In the genomic region with DNA sequence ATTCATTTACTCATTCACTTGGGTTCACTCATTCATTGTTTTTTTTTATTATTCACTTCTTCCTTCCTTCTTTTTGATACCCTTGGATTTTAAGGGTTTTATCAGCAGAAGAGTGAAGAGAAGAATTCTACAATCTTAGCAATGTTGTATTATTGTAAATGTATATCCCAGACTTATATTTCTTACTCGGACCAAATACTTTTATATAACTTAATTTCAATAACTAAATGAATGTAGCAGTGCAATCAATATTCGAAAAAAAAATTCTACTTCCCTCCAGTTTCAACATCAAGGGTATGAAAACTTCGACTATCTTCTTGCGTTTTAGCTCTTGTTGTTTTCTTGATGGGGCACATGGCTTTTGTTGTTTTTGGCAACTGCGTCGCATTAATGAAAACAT, we compare ENCODE assay signal across 2 fruit fly cellular contexts.
TF ChIP-seq lines count a peak whose summit lies in the region.

No protein-coding gene starts in this region.

TF ChIP-seq in whole organism, embryonic, 481 proteins besides CTCF, POLR2A, EP300 and RAD21 (continued from another document and continues in another):
- no peak for TF ChIP-seq CG4617 (GFP tag; optimal IDR thresholded peaks at IDR 0.05; lab: Kevin White, UChicago; ENCODE audit: borderline replicate concordance)
- TF ChIP-seq Opbp (GFP tag; IDR thresholded peaks at IDR 0.05; lab: Robert Waterston, UW; ENCODE audit: partially characterized antibody), result no peak
- no peak for TF ChIP-seq CG4424 (GFP tag; optimal IDR thresholded peaks at IDR 0.05; lab: Kevin White, UChicago)
- no peak for TF ChIP-seq gcm2 (GFP tag; optimal IDR thresholded peaks at IDR 0.05; lab: Kevin White, UChicago)
- TF ChIP-seq E2f1 (GFP tag; IDR thresholded peaks at IDR 0.05; lab: Robert Waterston, UW), result no peak
- TF ChIP-seq ken (GFP tag; IDR thresholded peaks at IDR 0.05; lab: Robert Waterston, UW), result no peak
- no peak for TF ChIP-seq C15 (GFP tag; IDR thresholded peaks at IDR 0.05; lab: Robert Waterston, UW)
- no peak for TF ChIP-seq Sox100B (GFP tag; optimal IDR thresholded peaks at IDR 0.05; lab: Kevin White, UChicago)
- TF ChIP-seq CG15514 (GFP tag; optimal IDR thresholded peaks at IDR 0.05; lab: Kevin White, UChicago), result no peak
- no peak for TF ChIP-seq fd64A (GFP tag; optimal IDR thresholded peaks at IDR 0.05; lab: Kevin White, UChicago)
- no peak for TF ChIP-seq Mrtf (GFP tag; IDR thresholded peaks at IDR 0.05; lab: Robert Waterston, UW)
- TF ChIP-seq CG12071 (GFP tag; optimal IDR thresholded peaks at IDR 0.05; lab: Kevin White, UChicago), result no peak
- no peak for TF ChIP-seq CG14710 (tag; optimal IDR thresholded peaks at IDR 0.05; lab: Kevin White, UChicago)
- no peak for TF ChIP-seq Lim3 (GFP tag; IDR thresholded peaks at IDR 0.05; lab: Robert Waterston, UW)
- no peak for TF ChIP-seq jing (GFP tag; optimal IDR thresholded peaks at IDR 0.05; lab: Kevin White, UChicago)
- TF ChIP-seq sna (GFP tag; IDR thresholded peaks at IDR 0.05; lab: Robert Waterston, UW; ENCODE audit: partially characterized antibody), result no peak
- TF ChIP-seq BtbVII (GFP tag; optimal IDR thresholded peaks at IDR 0.05; lab: Kevin White, UChicago), result no peak
- no peak for TF ChIP-seq zen (tag; optimal IDR thresholded peaks at IDR 0.05; lab: Kevin White, UChicago)
- 0 out of 2 replicates have a peak, but pooled peaks have one; percentile 16 for TF ChIP-seq CG31441 (GFP tag; IDR thresholded peaks at IDR 0.05; lab: Robert Waterston, UW)
- TF ChIP-seq Hand (GFP tag; optimal IDR thresholded peaks at IDR 0.05; lab: Kevin White, UChicago), result no peak
- peak; percentile 37 for TF ChIP-seq CG17568 (GFP tag; optimal IDR thresholded peaks at IDR 0.05; lab: Kevin White, UChicago)
- TF ChIP-seq Ada2b (GFP tag; IDR thresholded peaks at IDR 0.05; lab: Robert Waterston, UW), result no peak
- no peak for TF ChIP-seq CG3407 (GFP tag; optimal IDR thresholded peaks at IDR 0.05; lab: Kevin White, UChicago)
- TF ChIP-seq her (GFP tag; optimal IDR thresholded peaks at IDR 0.05; lab: Kevin White, UChicago), result no peak
- TF ChIP-seq NC2α (GFP tag; optimal IDR thresholded peaks at IDR 0.05; lab: Kevin White, UChicago), result no peak
- peak; percentile 43 for TF ChIP-seq Oli (tag; optimal IDR thresholded peaks at IDR 0.05; lab: Kevin White, UChicago)
- TF ChIP-seq Abd-B (GFP tag; optimal IDR thresholded peaks at IDR 0.05; lab: Kevin White, UChicago), result peak; percentile 36
- TF ChIP-seq tin (GFP tag; optimal IDR thresholded peaks at IDR 0.05; lab: Kevin White, UChicago), result no peak
- no peak for TF ChIP-seq CG10565 (GFP tag; optimal IDR thresholded peaks at IDR 0.05; lab: Kevin White, UChicago)
- TF ChIP-seq lov (optimal IDR thresholded peaks at IDR 0.05; lab: Kevin White, UChicago), result no peak
- no peak for TF ChIP-seq lov (GFP tag; IDR thresholded peaks at IDR 0.05; lab: Robert Waterston, UW)
- peak; percentile 82 for TF ChIP-seq sens (GFP tag; lab: Kevin White, UChicago)
- TF ChIP-seq cad (GFP tag; optimal IDR thresholded peaks at IDR 0.05; lab: Kevin White, UChicago), result no peak
- TF ChIP-seq zf30C (GFP tag; optimal IDR thresholded peaks at IDR 0.05; lab: Kevin White, UChicago), result no peak
- TF ChIP-seq sd (tag; optimal IDR thresholded peaks at IDR 0.05; lab: Kevin White, UChicago), result no peak
- TF ChIP-seq cg (GFP tag; optimal IDR thresholded peaks at IDR 0.05; lab: Kevin White, UChicago), result peak; percentile 1
- TF ChIP-seq ato (GFP tag; IDR thresholded peaks at IDR 0.05; lab: Robert Waterston, UW; ENCODE audit: partially characterized antibody), result no peak
- TF ChIP-seq Fer3 (tag; optimal IDR thresholded peaks at IDR 0.05; lab: Kevin White, UChicago), result no peak
- TF ChIP-seq Hr51 (GFP tag; optimal IDR thresholded peaks at IDR 0.05; lab: Kevin White, UChicago), result peak in 1 of 2 experiments; percentile 47
- TF ChIP-seq ranshi (GFP tag; IDR thresholded peaks at IDR 0.05; lab: Robert Waterston, UW), result no peak
- TF ChIP-seq br (optimal IDR thresholded peaks at IDR 0.05; lab: Kevin White, UChicago), result no peak
- peak; percentile 32 for TF ChIP-seq unpg (GFP tag; optimal IDR thresholded peaks at IDR 0.05; lab: Kevin White, UChicago)
- peak; percentile 8 for TF ChIP-seq Dek (tag; optimal IDR thresholded peaks at IDR 0.05; lab: Kevin White, UChicago)
- no peak for TF ChIP-seq crp (GFP tag; optimal IDR thresholded peaks at IDR 0.05; lab: Kevin White, UChicago)
- peak; percentile 34 for TF ChIP-seq CG10267 (tag; optimal IDR thresholded peaks at IDR 0.05; lab: Kevin White, UChicago)
- TF ChIP-seq CG13123 (GFP tag; optimal IDR thresholded peaks at IDR 0.05; lab: Kevin White, UChicago), result no peak
- peak; percentile 42 for TF ChIP-seq CG11504 (tag; optimal IDR thresholded peaks at IDR 0.05; lab: Kevin White, UChicago)
- 0 out of 2 replicates have a peak, but pooled peaks have one; percentile 11 for TF ChIP-seq vvl (GFP tag; IDR thresholded peaks at IDR 0.05; lab: Robert Waterston, UW)
- no peak for TF ChIP-seq Aef1 (GFP tag; IDR thresholded peaks at IDR 0.05; lab: Robert Waterston, UW)
- TF ChIP-seq CG15696 (tag; optimal IDR thresholded peaks at IDR 0.05; lab: Kevin White, UChicago), result no peak
- no peak for TF ChIP-seq bab2 (GFP tag; optimal IDR thresholded peaks at IDR 0.05; lab: Kevin White, UChicago)
- TF ChIP-seq Gsc (GFP tag; IDR thresholded peaks at IDR 0.05; lab: Robert Waterston, UW), result no peak
- peak; percentile 25 for TF ChIP-seq CG9437 (GFP tag; optimal IDR thresholded peaks at IDR 0.05; lab: Kevin White, UChicago)
- TF ChIP-seq nerfin-1 (tag; optimal IDR thresholded peaks at IDR 0.05; lab: Kevin White, UChicago), result no peak
- TF ChIP-seq corto (GFP tag; optimal IDR thresholded peaks at IDR 0.05; lab: Kevin White, UChicago), result no peak
- no peak for TF ChIP-seq insv (GFP tag; optimal IDR thresholded peaks at IDR 0.05; lab: Kevin White, UChicago)
- no peak for TF ChIP-seq Myb (GFP tag; optimal IDR thresholded peaks at IDR 0.05; lab: Kevin White, UChicago)
- TF ChIP-seq cato (GFP tag; optimal IDR thresholded peaks at IDR 0.05; lab: Kevin White, UChicago; ENCODE audit: borderline replicate concordance), result no peak
- TF ChIP-seq ssp (GFP tag; IDR thresholded peaks at IDR 0.05; lab: Robert Waterston, UW), result no peak
- no peak for TF ChIP-seq pnt (GFP tag; optimal IDR thresholded peaks at IDR 0.05; lab: Kevin White, UChicago)
- TF ChIP-seq CG14441 (GFP tag; IDR thresholded peaks at IDR 0.05; lab: Robert Waterston, UW), result no peak
- TF ChIP-seq CG7556 (GFP tag; optimal IDR thresholded peaks at IDR 0.05; lab: Kevin White, UChicago), result peak; percentile 54
- TF ChIP-seq Usf (GFP tag; optimal IDR thresholded peaks at IDR 0.05; lab: Kevin White, UChicago), result no peak
- 0 out of 2 replicates have a peak, but pooled peaks have one; percentile 40 for TF ChIP-seq Rfx (GFP tag; IDR thresholded peaks at IDR 0.05; lab: Robert Waterston, UW)
- TF ChIP-seq CG16815 (GFP tag; optimal IDR thresholded peaks at IDR 0.05; lab: Kevin White, UChicago), result no peak
- no peak for TF ChIP-seq dan (GFP tag; IDR thresholded peaks at IDR 0.05; lab: Robert Waterston, UW)

TF ChIP-seq in whole organism, prepupa, 60 proteins besides CTCF, POLR2A, EP300 and RAD21 (continued from another document):
- no peak for TF ChIP-seq Hr38 (GFP tag; optimal IDR thresholded peaks at IDR 0.05; lab: Kevin White, UChicago)
- peak; percentile 73 for TF ChIP-seq pdm3 (GFP tag; optimal IDR thresholded peaks at IDR 0.05; lab: Kevin White, UChicago)
- peak; percentile 25 for TF ChIP-seq Eip93F (GFP tag; optimal IDR thresholded peaks at IDR 0.05; lab: Kevin White, UChicago)
- TF ChIP-seq achi (GFP tag; optimal IDR thresholded peaks at IDR 0.05; lab: Kevin White, UChicago), result peak; percentile 50
- TF ChIP-seq CG32006 (GFP tag; optimal IDR thresholded peaks at IDR 0.05; lab: Kevin White, UChicago), result peak; percentile 8
- 0 out of 2 replicates have a peak, but pooled peaks have one; percentile 9 for TF ChIP-seq CG15336 (GFP tag; IDR thresholded peaks at IDR 0.05; lab: Robert Waterston, UW)
- TF ChIP-seq spab (GFP tag; optimal IDR thresholded peaks at IDR 0.05; lab: Kevin White, UChicago), result no peak
- TF ChIP-seq esn (GFP tag; optimal IDR thresholded peaks at IDR 0.05; lab: Kevin White, UChicago), result peak; percentile 82
- no peak for TF ChIP-seq CG8119 (GFP tag; IDR thresholded peaks at IDR 0.05; lab: Robert Waterston, UW)
- TF ChIP-seq Hr4 (GFP tag; optimal IDR thresholded peaks at IDR 0.05; lab: Kevin White, UChicago), result no peak
- TF ChIP-seq Sox14 (GFP tag; optimal IDR thresholded peaks at IDR 0.05; lab: Kevin White, UChicago), result peak; percentile 74
- TF ChIP-seq CG9139 (GFP tag; optimal IDR thresholded peaks at IDR 0.05; lab: Kevin White, UChicago), result no peak
- TF ChIP-seq lz (GFP tag; optimal IDR thresholded peaks at IDR 0.05; lab: Kevin White, UChicago), result peak; percentile 55
- TF ChIP-seq CG4318 (GFP tag; optimal IDR thresholded peaks at IDR 0.05; lab: Kevin White, UChicago), result no peak
- TF ChIP-seq Smox (GFP tag; optimal IDR thresholded peaks at IDR 0.05; lab: Kevin White, UChicago), result peak; percentile 79
- peak; percentile 33 for TF ChIP-seq Eip75B (GFP tag; optimal IDR thresholded peaks at IDR 0.05; lab: Kevin White, UChicago)
- TF ChIP-seq CG1621 (tag; optimal IDR thresholded peaks at IDR 0.05; lab: Kevin White, UChicago), result no peak
- no peak for TF ChIP-seq fd59A (GFP tag; optimal IDR thresholded peaks at IDR 0.05; lab: Kevin White, UChicago)
- TF ChIP-seq topi (GFP tag; optimal IDR thresholded peaks at IDR 0.05; lab: Kevin White, UChicago), result peak; percentile 57
- no peak for TF ChIP-seq eg (GFP tag; IDR thresholded peaks at IDR 0.05; lab: Robert Waterston, UW)
- TF ChIP-seq OdsH (GFP tag; optimal IDR thresholded peaks at IDR 0.05; lab: Kevin White, UChicago), result peak; percentile 63
- TF ChIP-seq CG7368 (GFP tag; optimal IDR thresholded peaks at IDR 0.05; lab: Kevin White, UChicago), result no peak
- peak; percentile 75 for TF ChIP-seq CG34406 (GFP tag; optimal IDR thresholded peaks at IDR 0.05; lab: Kevin White, UChicago)
- TF ChIP-seq CG31627 (GFP tag; optimal IDR thresholded peaks at IDR 0.05; lab: Kevin White, UChicago), result peak; percentile 77
- peak in 1 of 2 experiments; percentile 41 for TF ChIP-seq ss (GFP tag; optimal IDR thresholded peaks at IDR 0.05; lab: Kevin White, UChicago)
- no peak for TF ChIP-seq svp (GFP tag; lab: Kevin White, UChicago)
- TF ChIP-seq dsx (GFP tag; optimal IDR thresholded peaks at IDR 0.05; lab: Kevin White, UChicago; ENCODE audit: poor library complexity, severe bottlenecking), result peak; percentile 27
- TF ChIP-seq Hr39 (GFP tag; optimal IDR thresholded peaks at IDR 0.05; lab: Kevin White, UChicago), result peak; percentile 84
- peak; percentile 94 for TF ChIP-seq Eip78C (GFP tag; lab: Kevin White, UChicago)
- TF ChIP-seq Met (GFP tag; optimal IDR thresholded peaks at IDR 0.05; lab: Kevin White, UChicago), result peak; percentile 85
- TF ChIP-seq CG11294 (GFP tag; IDR thresholded peaks at IDR 0.05; lab: Robert Waterston, UW), result no peak
- no peak for TF ChIP-seq fkh (GFP tag; optimal IDR thresholded peaks at IDR 0.05; lab: Kevin White, UChicago)
- peak; percentile 7 for TF ChIP-seq Ets96B (tag; optimal IDR thresholded peaks at IDR 0.05; lab: Kevin White, UChicago)
- TF ChIP-seq dac (GFP tag; optimal IDR thresholded peaks at IDR 0.05; lab: Kevin White, UChicago), result no peak
